Fruit fly (Drosophila melanogaster): ENCODE measurements around the gene Acp32CD.

DNA sequence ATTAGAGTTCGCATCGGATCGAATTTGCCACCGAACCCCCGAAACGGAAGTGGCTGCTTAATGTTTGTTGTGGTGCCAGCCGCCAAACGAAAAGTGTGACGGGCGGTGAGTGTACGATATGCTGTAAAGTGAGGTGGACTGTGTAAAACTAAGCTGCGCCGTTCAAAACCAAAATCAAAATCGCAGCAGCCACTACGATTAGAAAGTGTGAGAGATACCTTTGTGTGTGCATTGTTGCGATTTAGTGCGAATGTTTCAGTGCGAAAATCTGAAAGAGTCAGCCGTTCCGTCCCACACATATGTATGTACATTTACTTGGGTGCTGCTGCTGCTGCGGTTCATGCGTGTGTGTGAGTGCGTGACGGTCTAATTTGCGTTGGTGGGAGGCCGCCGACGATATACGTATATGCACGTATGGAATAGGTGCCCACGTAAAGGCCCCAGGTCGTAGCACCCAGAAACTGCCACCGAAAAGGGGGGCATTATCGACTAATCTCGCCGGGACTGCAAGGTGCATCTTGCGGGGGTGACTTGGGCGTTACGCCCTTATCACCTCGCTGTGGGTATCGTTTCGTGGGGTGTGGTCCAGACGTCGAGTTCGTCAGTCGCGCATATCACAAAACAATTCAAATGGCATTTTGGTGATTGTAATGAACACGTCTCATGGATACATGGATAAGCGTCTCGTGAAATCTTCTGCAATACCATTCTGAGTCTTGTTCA, 38.4 kb upstream of the Acp32CD start:
- no peak for TF ChIP-seq psq (optimal IDR thresholded peaks at IDR 0.05)
- no peak for TF ChIP-seq insv (optimal IDR thresholded peaks at IDR 0.05)
- no peak for TF ChIP-seq h (optimal IDR thresholded peaks at IDR 0.05)
- TF ChIP-seq Sin3A (optimal IDR thresholded peaks at IDR 0.05): no peak
- no peak for TF ChIP-seq Myc (optimal IDR thresholded peaks at IDR 0.05)
